Worm (Caenorhabditis elegans) whole organism, L1 larva: Measurements from ENCODE around the gene coa-3.

Source experiments
- blmp-1 ChIP-seq: fragments of 150-350 bp; optimal IDR thresholded peaks from 2 replicates; lab custom pipeline; 2014; ENCODE audit warnings: missing biosample characterization, missing genetic modification characterization
- egl-27 ChIP-seq, 2 experiments: fragments of 150-350 bp in 1 of 2; sonication (generic microtip); optimal IDR thresholded peaks; 3 replicates each; lab custom pipeline; 2017 to 2018; ENCODE audit warnings: missing biosample characterization in 2 of 2, missing genetic modification characterization in 2 of 2, missing genetic modification reagents in 2 of 2
- elt-2 ChIP-seq: sonication (generic microtip); optimal IDR thresholded peaks from 2 replicates; lab custom pipeline; 2016; ENCODE audit warnings: missing genetic modification characterization, mild to moderate bottlenecking, inconsistent platforms, missing compliant biosample characterization, missing genetic modification reagents
- fkh-4 ChIP-seq: sonication (generic microtip); optimal IDR thresholded peaks from 2 replicates; lab custom pipeline; 2016; ENCODE audit warnings: missing compliant biosample characterization, missing genetic modification characterization, borderline replicate concordance
- isw-1 ChIP-seq: fragments of 200-800 bp; sonication (Bioruptor generic); IDR thresholded peaks from 2 replicates; pipeline ENCODE4 v1.3.6; 2022; ENCODE audit warnings: missing genetic modification characterization, missing compliant biosample characterization
- lin-35 ChIP-seq, 2 experiments: fragments of 150-350 bp; optimal IDR thresholded peaks; 2 replicates each; lab custom pipeline; 2014; ENCODE audit warnings: missing biosample characterization in 2 of 2, missing genetic modification characterization in 2 of 2, missing genetic modification reagents in 2 of 2
- lsy-2 ChIP-seq, 2 experiments: fragments of 150-350 bp; optimal IDR thresholded peaks; 2 replicates each; lab custom pipeline; 2014; ENCODE audit warnings: missing biosample characterization in 2 of 2, missing genetic modification characterization in 2 of 2
- nhr-28 ChIP-seq: fragments of 150-350 bp; optimal IDR thresholded peaks from 2 replicates; lab custom pipeline; 2014; ENCODE audit warnings: missing biosample characterization, missing genetic modification characterization
- unc-130 ChIP-seq: fragments of 150-350 bp; optimal IDR thresholded peaks from 2 replicates; lab custom pipeline; 2017; ENCODE audit warnings: missing biosample characterization, missing genetic modification characterization, inconsistent platforms
- zag-1 ChIP-seq: fragments of 150-350 bp; optimal IDR thresholded peaks from 2 replicates; lab custom pipeline; 2014; ENCODE audit warnings: missing biosample characterization, missing genetic modification characterization
- ztf-11 ChIP-seq, 2 experiments: sonication (generic microtip); optimal IDR thresholded peaks; 2 replicates each; lab custom pipeline; 2016 to 2017; ENCODE audit warnings: missing genetic modification characterization in 2 of 2, missing biosample characterization in 1 of 2, missing compliant biosample characterization in 1 of 2

DNA sequence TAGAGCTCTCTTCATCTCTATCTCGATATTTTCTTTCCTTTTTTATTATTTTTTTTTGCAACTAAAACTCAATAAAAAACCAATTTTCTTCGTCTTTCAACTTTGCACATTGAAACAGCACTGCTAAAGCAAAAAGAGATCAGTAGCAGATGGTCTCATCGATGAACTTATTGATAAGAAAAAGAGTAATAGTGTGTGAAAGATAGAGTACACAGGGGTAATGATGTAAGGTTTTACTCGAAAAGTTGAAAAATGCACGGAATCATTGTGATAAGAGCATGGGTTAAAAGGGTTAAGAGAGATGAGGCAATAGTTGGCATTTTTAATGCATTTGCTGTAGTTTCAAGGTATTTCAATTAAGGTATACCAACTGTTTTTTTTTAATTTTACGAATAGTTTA, 50.3 kb downstream of the coa-3 start:
- no peak for TF ChIP-seq lsy-2 (tag; optimal IDR thresholded peaks at IDR 0.05; lab: Kevin White, UChicago)
- TF ChIP-seq ztf-11 (tag; optimal IDR thresholded peaks at IDR 0.05; lab: Kevin White, UChicago) = no peak
- TF ChIP-seq elt-2 (tag; lab: Kevin White, UChicago) = peak; percentile 76
- no peak for TF ChIP-seq lin-35 (GFP tag; optimal IDR thresholded peaks at IDR 0.05; lab: Kevin White, UChicago)
- TF ChIP-seq zag-1 (tag; lab: Kevin White, UChicago) = no peak
- TF ChIP-seq blmp-1 (tag; lab: Kevin White, UChicago) = no peak
- no peak for TF ChIP-seq fkh-4 (tag; lab: Kevin White, UChicago)
- TF ChIP-seq isw-1 (GFP tag; lab: Robert Waterston, UW) = no peak
- TF ChIP-seq nhr-28 (tag; lab: Kevin White, UChicago) = no peak
- TF ChIP-seq egl-27 (tag; optimal IDR thresholded peaks at IDR 0.05; lab: Kevin White, UChicago) = no peak
- TF ChIP-seq unc-130 (tag; lab: Kevin White, UChicago) = no peak
